Worm (Caenorhabditis elegans): Measurements from ENCODE around the gene F37C12.10.

- TF ChIP-seq him-1 (tag; optimal IDR thresholded peaks at IDR 0.05) (no peak), W03F9.2 (tag; optimal IDR thresholded peaks at IDR 0.05) (no peak)
Measured at ce11 chrIII:7223029-7223428, 34.8 kb upstream of the F37C12.10 start, which contains the start of gene der-2.

All from whole organism, L4/young adult.